Worm (Caenorhabditis elegans): Measurements from ENCODE around the gene lon-1.

The lon-1 gene

DNA sequence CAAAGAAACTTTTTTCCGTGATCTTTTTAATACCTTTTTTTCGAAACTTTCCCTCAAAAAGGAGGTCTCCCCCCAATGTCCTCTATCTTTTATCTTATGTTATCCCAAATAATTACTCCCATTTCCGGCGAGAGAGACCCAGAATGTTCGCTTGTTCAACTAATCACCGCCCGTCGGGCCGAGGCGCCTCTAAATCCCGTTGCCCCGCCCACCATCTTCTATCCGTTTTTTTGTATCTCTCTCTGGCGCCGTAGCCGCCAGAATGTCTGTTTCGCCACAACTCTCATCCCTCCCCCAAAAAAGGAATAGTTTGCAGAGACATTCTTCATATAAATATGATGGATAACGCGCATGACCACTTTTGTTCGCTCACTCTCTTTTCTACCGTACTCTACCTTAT is 1.6 kb upstream of the lon-1 start:
- TF ChIP-seq W03F9.2 (tag; optimal IDR thresholded peaks at IDR 0.05): no peak
- no peak for TF ChIP-seq dao-5 (tag; optimal IDR thresholded peaks at IDR 0.05)
- no peak for TF ChIP-seq him-1 (tag; optimal IDR thresholded peaks at IDR 0.05)

DNA sequence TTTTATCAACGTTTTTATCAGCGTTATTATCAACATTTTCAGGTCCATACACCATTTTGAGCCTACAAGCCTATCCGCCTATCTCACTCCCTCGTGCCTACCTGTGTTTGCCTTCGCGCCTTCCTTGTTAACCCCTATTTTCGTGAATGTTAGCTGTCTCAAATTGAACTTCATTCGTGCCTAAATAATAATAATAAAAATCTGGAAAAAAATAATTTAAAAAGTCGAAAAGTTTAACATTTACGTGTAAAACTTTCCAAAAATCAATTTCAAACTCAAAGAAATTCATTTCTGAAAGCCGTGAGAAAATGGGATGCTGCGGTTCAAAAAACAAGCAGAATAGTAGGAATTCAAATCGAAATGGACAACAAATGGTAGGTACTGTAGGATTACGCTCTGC is 3.7 kb downstream of the lon-1 start, which contains the start of gene R02F2.10:
TSS of gene R02F2.10 (plus strand) at position 301 of the 400 bp plus-strand sequence.
- TF ChIP-seq dao-5 (tag; optimal IDR thresholded peaks at IDR 0.05) (no peak), him-1 (tag; optimal IDR thresholded peaks at IDR 0.05) (no peak), W03F9.2 (tag; optimal IDR thresholded peaks at IDR 0.05) (no peak)

DNA sequence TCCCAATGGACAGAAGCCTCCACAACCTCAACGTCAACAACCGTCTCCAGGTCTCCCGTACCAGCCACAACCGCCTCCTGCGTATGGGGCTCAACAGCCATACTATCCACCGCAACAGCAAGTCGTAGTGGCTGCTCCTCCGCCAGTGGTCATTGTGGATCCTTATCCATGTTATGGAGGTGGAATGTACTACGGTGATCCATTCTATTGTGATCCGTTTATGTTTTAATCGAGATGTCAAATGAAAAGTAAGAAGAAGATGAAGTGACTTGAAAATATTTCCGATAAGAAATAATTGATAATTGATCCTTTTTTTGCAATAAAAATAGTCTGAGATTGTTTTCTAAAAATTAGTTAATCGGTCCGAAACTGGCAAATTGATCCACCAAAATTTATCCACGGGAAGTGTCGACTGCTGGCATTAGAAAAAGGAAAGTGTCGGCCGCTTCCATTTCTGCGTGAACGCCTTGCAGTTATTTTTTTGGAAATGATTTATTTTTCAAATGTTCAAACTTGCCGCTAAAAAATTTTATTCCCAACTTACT is 4.6 kb downstream of the lon-1 start, which contains the start of the genes R02F2.6 and R02F2.5:
TSS of gene R02F2.6 (minus strand) at position 101 of the 545 bp plus-strand sequence.
TSS of gene R02F2.5 (plus strand) at position 495 of the 545 bp plus-strand sequence.
- TF ChIP-seq dao-5 (tag; optimal IDR thresholded peaks at IDR 0.05) (no peak), W03F9.2 (tag; optimal IDR thresholded peaks at IDR 0.05) (no peak), him-1 (tag; optimal IDR thresholded peaks at IDR 0.05) (no peak)

DNA sequence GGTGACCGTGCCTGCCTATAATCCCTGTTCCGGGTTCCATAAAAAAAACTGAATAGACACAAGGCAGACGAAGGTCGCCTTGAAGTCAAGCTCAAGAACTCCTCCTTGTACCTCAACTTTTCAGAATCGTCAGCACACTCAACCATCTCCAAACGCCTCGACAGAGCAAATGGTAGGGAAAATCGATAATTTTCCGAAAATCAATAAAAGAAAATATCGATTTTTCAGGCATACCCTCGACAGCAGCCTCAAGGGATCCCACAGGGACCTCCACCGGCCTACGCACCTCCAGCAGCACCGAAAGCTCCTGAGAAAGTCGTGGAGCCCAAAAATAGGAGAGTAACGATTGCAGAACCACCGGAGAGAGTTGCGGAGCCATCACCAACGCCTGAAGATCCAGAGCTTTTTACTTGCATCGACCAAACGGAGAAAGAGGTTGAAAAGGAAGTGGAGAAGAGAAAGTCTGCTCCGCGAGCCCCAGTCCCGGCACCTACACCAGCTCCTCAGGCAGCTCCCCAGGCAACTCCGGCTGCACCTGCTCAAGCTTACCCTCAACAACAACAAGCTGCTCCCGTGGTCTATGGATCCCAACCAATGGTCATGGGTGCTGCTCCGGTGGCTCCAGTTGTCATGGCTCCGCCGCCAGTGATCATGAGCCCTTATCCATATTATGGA is 5.4 kb downstream of the lon-1 start:
- TF ChIP-seq W03F9.2 (tag; optimal IDR thresholded peaks at IDR 0.05): no peak
- TF ChIP-seq dao-5 (tag; optimal IDR thresholded peaks at IDR 0.05): no peak
- no peak for TF ChIP-seq him-1 (tag; optimal IDR thresholded peaks at IDR 0.05)

DNA sequence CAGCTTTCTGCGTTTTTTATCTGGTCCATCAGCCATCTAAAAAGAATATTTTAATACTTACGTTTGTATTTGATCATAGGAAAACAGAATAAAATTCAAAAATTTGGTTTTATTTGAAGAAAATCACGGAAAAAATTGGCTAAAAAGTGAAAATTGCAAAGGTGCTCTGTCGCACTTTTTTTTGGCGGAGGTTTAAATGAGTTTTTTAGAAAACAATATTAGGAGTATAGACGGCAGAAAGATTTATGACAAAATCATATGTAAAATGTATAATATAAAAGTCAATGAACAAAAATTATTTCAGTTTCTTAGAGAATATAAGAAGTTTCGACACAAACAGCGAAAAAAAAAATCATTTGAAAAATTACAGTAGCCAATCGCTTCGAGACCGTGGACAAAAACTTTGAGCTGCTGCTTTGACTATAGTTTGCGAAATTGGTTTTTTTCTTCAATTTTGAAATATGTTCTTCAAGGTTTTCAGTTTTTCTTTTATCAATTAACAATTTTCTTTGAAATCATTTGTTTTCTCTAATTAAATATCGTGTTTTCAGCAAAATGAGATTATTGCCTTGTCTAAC is 9.6 kb downstream of the lon-1 start, which contains the start of the genes R02F2.7 and R02F2.4:
TSS of gene R02F2.7 (minus strand) at position 36 of the 578 bp plus-strand sequence.
TSS of gene R02F2.4 (plus strand) at position 552 of the 578 bp plus-strand sequence.
- no peak for TF ChIP-seq W03F9.2 (tag; optimal IDR thresholded peaks at IDR 0.05)
- TF ChIP-seq dao-5 (tag; optimal IDR thresholded peaks at IDR 0.05): no peak
- no peak for TF ChIP-seq him-1 (tag; optimal IDR thresholded peaks at IDR 0.05)

DNA sequence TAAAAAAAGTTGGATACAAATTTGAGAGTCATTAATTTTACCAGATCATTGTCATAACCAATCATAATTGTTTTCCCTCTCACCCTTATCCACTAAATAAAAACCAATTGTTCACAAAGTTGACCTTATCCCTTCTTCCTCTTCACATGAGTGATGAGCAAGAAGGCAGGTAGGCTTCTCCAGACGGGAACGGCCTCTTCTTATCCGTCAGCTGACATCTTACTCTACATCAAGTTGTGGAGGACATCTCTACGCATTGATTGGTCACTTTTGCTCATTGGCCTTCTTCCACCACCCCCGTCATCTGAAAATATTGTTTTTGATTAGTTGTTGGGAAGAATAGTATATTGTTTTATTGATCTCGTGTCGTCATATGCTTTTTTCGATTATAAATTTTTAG is 12.1 kb downstream of the lon-1 start:
- TF ChIP-seq W03F9.2 (tag; optimal IDR thresholded peaks at IDR 0.05) (no peak), dao-5 (tag; optimal IDR thresholded peaks at IDR 0.05) (no peak), him-1 (tag; optimal IDR thresholded peaks at IDR 0.05) (no peak)

DNA sequence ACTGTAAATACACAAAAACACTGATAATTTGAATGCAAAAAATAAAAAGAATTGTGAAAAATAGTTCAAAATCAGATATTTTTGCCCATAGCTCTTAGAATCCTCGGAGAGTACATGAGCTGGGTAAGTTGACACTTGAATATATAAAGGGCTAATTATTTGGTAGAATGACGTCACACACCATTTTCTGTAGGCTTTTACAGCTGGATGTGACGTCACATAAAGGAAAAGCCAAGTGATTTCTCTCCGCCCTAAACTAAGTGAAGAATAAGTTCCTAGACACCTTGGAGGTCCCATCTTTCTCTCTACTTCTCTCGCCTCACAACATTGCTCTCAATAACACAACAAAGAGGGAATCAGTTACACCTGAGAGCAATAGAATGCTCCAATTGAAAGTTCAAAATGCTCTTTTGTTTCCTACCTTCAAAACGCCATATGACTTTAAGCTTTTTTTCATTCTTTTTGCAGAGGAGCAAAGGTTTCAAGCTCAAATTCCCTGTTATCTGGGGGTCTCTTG is 12.9 kb downstream of the lon-1 start, which contains the start of gene osg-1:
TSS of gene osg-1 (plus strand) at position 467 of the 517 bp plus-strand sequence.
- TF ChIP-seq dao-5 (tag; optimal IDR thresholded peaks at IDR 0.05) (no peak), him-1 (tag; optimal IDR thresholded peaks at IDR 0.05) (no peak), W03F9.2 (tag; optimal IDR thresholded peaks at IDR 0.05) (no peak)

DNA sequence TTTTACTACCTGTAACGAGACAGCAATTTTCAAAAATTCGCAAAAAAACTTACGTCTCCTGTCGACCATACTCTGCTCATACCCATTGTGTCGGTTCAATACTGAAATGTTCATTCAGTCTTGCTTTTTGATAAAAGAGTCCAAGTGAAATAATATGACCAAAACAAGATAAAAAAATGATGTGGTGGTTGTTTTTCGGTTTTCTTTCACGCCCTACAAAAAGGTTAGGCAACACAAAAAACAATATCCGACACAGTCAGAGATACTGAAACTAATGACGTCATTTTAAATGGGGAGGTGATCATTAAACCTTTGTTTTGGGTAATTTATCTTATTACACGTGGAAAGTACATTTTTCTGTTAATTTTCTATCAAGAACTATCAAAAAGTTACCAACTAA is 20.9 kb downstream of the lon-1 start, which contains the start of gene R02F2.8:
TSS of gene R02F2.8 (minus strand) at position 101 of the 400 bp plus-strand sequence.
- TF ChIP-seq dao-5 (tag; optimal IDR thresholded peaks at IDR 0.05) (no peak), W03F9.2 (tag; optimal IDR thresholded peaks at IDR 0.05) (no peak), him-1 (tag; optimal IDR thresholded peaks at IDR 0.05) (no peak)

DNA sequence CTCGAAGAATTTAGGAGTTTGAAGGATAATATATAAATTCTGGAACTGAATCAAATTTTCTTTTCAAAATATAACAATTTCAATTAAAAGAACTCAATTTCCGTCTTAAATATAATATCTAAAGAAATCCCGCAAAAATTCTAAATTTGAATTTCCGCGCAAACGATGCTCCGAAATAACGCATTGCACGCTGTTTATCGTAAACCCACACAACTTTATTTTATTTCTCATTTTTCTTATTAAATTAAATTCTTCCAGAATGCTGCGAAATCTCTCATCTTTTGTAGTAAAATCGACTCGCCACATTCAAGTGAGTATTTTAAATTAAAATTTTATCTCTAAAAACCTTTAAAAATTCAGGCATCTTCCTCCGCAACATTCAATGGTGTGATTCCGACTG is 24.7 kb downstream of the lon-1 start, which contains the start of gene R02F2.9:
TSS of gene R02F2.9 (plus strand) at position 218 of the 400 bp plus-strand sequence.
- TF ChIP-seq W03F9.2 (tag; optimal IDR thresholded peaks at IDR 0.05) (no peak), him-1 (tag; optimal IDR thresholded peaks at IDR 0.05) (no peak), dao-5 (tag; optimal IDR thresholded peaks at IDR 0.05) (no peak)

DNA sequence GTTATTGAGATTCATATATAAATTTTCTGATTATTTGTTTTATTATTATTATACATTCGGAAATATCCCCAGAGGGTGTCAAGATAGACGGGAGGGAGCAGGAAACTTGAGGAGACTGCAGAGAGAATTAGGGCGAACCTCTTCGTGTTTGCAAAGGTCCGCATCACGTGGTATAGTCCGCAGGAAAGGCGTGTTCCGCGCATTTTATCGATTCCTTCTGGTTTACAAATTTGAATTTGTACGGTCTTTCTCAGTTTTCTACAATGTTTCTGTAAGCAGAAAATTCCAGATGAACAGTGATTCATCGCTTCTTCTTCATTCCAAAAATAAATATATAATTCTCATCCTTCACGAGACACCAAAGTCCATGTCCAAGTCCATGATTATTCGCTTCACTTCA is 25.7 kb downstream of the lon-1 start:
- TF ChIP-seq W03F9.2 (tag; optimal IDR thresholded peaks at IDR 0.05) (no peak), dao-5 (tag; optimal IDR thresholded peaks at IDR 0.05) (no peak), him-1 (tag; optimal IDR thresholded peaks at IDR 0.05) (no peak)

DNA sequence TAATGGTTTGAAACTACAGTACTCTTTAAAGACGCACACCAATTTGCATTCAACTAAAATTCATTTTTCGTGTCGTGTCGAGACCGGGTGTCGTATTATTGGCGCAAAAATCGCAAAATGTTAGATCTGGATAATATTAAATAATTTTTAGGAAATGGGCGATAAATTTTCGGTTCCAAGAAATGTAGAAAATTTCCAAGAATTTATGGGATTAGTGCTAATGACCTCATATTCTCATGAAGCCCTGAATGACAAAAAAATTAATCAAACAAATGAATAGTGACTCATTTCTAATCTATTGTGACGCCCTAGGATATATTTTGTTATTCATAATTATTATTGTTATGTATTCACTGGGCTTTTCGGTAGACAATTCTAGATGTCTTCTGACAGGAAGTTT is 26.5 kb downstream of the lon-1 start:
- no peak for TF ChIP-seq W03F9.2 (tag; optimal IDR thresholded peaks at IDR 0.05)
- no peak for TF ChIP-seq dao-5 (tag; optimal IDR thresholded peaks at IDR 0.05)
- no peak for TF ChIP-seq him-1 (tag; optimal IDR thresholded peaks at IDR 0.05)

DNA sequence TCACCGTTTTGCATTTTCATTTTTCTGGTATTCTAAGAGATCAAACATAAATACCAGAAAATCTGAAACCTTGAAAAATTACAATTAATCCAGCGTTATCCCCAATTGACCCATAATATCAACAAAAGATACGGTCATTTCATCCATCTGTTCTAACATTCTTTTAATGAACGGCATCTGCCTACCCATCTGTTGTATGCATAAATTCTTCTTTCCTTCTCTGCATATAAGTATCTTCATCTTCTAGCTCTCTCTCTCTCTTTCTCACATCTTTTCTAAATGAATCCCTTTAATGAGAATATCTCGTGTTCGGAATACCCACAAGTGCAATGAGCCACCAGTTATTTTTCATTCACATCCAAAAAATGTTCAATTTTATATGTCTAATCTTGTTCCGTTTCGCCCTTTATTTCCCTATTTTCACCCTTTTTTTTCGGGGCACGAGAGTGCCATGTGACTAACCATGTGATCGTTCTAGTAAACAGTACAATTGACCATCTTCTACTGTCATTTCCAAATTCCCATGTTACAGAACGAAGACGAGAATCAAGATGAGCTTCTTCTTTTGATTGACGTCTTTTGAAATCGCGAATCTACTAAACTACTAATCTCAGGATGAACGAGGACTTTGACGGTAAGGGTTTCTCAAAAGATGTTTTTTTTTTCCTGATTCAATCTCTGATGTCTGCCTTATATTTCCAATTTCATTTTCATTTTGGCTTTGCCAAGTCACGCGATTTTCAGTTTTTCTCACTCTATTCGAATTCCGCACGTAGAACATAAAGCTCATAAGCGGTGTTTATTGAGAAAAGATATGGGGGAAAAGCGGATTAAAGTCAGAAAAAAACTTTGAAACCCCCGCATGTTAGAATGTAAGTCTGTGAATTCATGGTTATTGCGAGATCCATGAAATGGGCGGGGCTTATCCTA is 27.3 kb downstream of the lon-1 start, which contains the start of gene R02F2.1:
TSS of gene R02F2.1 (plus strand) at position 528 of the 930 bp plus-strand sequence.
- TF ChIP-seq W03F9.2 (tag; optimal IDR thresholded peaks at IDR 0.05) (no peak), dao-5 (tag; optimal IDR thresholded peaks at IDR 0.05) (no peak), him-1 (tag; optimal IDR thresholded peaks at IDR 0.05) (no peak)
